Worm (Caenorhabditis elegans): ENCODE data around the gene hum-8.
A peak's percentile ranks its signal among the peaks of the same experiment; 100 is the strongest.

hum-8 gene

DNA sequence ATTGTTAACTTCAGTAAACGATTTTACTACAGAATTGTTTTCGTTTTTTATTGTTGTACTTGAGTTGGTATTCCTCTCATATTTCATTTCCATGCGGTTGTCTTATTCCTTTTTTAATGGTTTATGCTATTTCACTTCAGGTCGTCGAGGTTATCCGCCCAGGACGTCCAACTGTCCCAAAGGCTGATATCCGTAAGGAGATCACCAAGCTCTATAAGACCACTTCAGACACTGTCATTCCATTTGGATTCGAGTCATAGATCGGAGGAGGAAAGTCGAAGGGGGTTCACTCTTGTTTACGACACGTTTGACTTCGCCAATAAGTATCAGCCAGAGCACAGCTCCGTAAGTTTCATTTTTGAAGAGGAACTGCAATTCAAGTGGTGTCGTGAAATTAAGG is 53.8 kb downstream of the hum-8 start, which contains the start of gene T07A9.14:
T07A9.14 (plus strand) TSS at position 124 of the 400 bp plus-strand sequence.
- no peak for TF ChIP-seq M03D4.4 (tag; optimal IDR thresholded peaks at IDR 0.05)
- no peak for TF ChIP-seq ham-2 (GFP tag; optimal IDR thresholded peaks at IDR 0.05)
- no peak for TF ChIP-seq nhr-12 (tag; optimal IDR thresholded peaks at IDR 0.05)
- TF ChIP-seq lin-32 (GFP tag; optimal IDR thresholded peaks at IDR 0.05), result no peak
- no peak for TF ChIP-seq ceh-83 (GFP tag; optimal IDR thresholded peaks at IDR 0.05)
- TF ChIP-seq unc-39 (tag; optimal IDR thresholded peaks at IDR 0.05), result no peak
- TF ChIP-seq lsy-2 (tag; optimal IDR thresholded peaks at IDR 0.05), result no peak
- no peak for TF ChIP-seq bed-3 (GFP tag; optimal IDR thresholded peaks at IDR 0.05)
- TF ChIP-seq tbx-8 (GFP tag; optimal IDR thresholded peaks at IDR 0.05), result no peak
- no peak for TF ChIP-seq mab-5 (tag; optimal IDR thresholded peaks at IDR 0.05)

DNA sequence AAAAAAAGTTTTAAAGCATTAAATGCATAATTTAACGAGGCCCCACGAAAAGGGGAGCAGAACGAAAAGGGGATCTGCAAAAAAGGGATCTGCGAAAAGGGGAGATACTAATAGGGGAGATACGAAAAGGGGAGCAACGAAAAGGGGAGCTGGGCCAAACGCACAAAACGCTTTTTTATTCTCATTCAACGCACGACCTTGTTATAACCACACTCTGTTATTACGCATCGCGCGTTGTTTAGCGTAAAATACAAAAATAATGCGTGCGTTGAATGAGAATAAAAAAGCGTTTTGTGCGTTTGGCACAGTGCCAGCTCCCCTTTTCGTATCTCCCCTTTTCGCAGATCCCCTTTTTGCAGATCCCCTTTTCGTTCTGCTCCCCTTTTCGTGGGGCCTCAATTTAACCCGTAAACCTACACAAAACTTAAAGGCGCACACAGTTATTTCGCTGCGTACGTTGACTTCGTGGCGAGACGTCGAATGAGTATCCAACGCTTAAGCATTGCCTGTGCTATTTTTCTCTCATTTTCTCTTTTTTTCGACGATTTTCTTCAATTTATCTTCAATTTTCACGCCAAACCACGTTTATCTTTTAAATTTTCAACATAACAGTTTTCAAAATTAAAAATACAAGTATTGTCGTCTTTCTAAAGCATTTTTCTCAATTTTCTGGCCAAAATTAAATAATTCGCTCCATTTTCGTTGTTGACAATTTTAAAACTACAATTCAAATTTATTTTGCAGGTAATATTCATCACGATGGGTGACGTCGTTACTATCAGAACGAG is 55.0 kb downstream of the hum-8 start, which contains the start of gene rps-24:
rps-24 (plus strand) TSS at position 738 of the 788 bp plus-strand sequence.
- TF ChIP-seq ham-2 (GFP tag; optimal IDR thresholded peaks at IDR 0.05) (peak; percentile 56), lsy-2 (tag; optimal IDR thresholded peaks at IDR 0.05) (peak; percentile 88), drap-1 (GFP tag; optimal IDR thresholded peaks at IDR 0.05) (peak; percentile 74), bed-3 (GFP tag; optimal IDR thresholded peaks at IDR 0.05) (peak; percentile 23), ceh-83 (GFP tag; optimal IDR thresholded peaks at IDR 0.05) (peak; percentile 17), mep-1 (tag; optimal IDR thresholded peaks at IDR 0.05) (peak; percentile 94), ceh-43 (GFP tag; optimal IDR thresholded peaks at IDR 0.05) (peak; percentile 41), unc-120 (tag; optimal IDR thresholded peaks at IDR 0.05; ENCODE audit: poor library complexity, severe bottlenecking) (peak; percentile 87), mls-2 (tag; optimal IDR thresholded peaks at IDR 0.05) (peak; percentile 84), unc-62 (GFP tag; optimal IDR thresholded peaks at IDR 0.05) (peak; percentile 13), ztf-11 (tag; optimal IDR thresholded peaks at IDR 0.05) (peak; percentile 21), ceh-39 (tag; optimal IDR thresholded peaks at IDR 0.05) (peak; percentile 77), sem-2 (GFP tag; optimal IDR thresholded peaks at IDR 0.05) (peak; percentile 29), hlh-1 (tag; optimal IDR thresholded peaks at IDR 0.05) (peak; percentile 61), mab-5 (tag; optimal IDR thresholded peaks at IDR 0.05) (peak; percentile 8), pha-4 (tag; optimal IDR thresholded peaks at IDR 0.05) (peak; percentile 87), ces-1 (GFP tag; optimal IDR thresholded peaks at IDR 0.05) (peak; percentile 85), cnd-1 (tag; optimal IDR thresholded peaks at IDR 0.05) (peak; percentile 74), sptf-1 (tag; optimal IDR thresholded peaks at IDR 0.05) (peak; percentile 88), lin-32 (GFP tag; optimal IDR thresholded peaks at IDR 0.05) (peak; percentile 9), M03D4.4 (tag; optimal IDR thresholded peaks at IDR 0.05) (peak; percentile 61), lin-13 (tag; optimal IDR thresholded peaks at IDR 0.05) (peak; percentile 91), nhr-237 (tag; optimal IDR thresholded peaks at IDR 0.05) (peak; percentile 90), tbx-8 (GFP tag; optimal IDR thresholded peaks at IDR 0.05) (peak; percentile 30)

DNA sequence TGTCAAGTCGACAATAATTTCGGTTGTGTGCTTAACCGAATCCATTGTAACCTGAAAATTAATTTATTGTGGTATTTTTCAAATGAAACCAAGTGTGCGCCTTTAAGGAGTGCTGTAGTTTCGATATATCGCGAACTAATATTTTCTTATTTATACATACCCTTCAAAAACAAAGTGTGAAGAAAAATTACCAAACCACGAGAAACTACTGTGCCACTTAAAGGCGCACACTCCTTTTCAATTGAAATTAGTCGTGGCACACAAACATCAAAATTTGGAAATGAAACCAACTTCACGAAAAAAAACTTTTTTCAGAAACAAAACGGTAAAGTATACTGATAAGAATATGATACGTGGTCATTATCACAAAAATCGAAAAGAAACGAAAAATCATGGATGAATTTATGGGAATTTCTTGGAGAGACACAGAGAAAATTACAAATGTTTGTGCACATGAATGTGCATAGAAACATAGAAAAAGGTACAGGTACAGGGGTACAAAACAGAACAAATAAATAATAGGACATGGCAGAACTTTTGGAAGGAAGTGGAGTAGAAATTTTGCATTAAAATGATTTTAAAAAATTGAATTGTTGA is 57.1 kb downstream of the hum-8 start, which contains the start of gene spl-1:
spl-1 (minus strand) TSS at position 51 of the 597 bp plus-strand sequence.
- TF ChIP-seq flh-1 (GFP tag; optimal IDR thresholded peaks at IDR 0.05) (no peak), bed-3 (GFP tag; optimal IDR thresholded peaks at IDR 0.05) (no peak), nhr-2 (tag; optimal IDR thresholded peaks at IDR 0.05) (no peak), nhr-12 (tag; optimal IDR thresholded peaks at IDR 0.05) (no peak), hlh-1 (tag; optimal IDR thresholded peaks at IDR 0.05) (no peak), drap-1 (GFP tag; optimal IDR thresholded peaks at IDR 0.05) (no peak), unc-120 (tag; optimal IDR thresholded peaks at IDR 0.05; ENCODE audit: poor library complexity, severe bottlenecking) (no peak), ztf-11 (tag; optimal IDR thresholded peaks at IDR 0.05) (no peak), blmp-1 (tag; optimal IDR thresholded peaks at IDR 0.05) (no peak), lin-32 (GFP tag; optimal IDR thresholded peaks at IDR 0.05) (no peak), cnd-1 (tag; optimal IDR thresholded peaks at IDR 0.05) (no peak)

DNA sequence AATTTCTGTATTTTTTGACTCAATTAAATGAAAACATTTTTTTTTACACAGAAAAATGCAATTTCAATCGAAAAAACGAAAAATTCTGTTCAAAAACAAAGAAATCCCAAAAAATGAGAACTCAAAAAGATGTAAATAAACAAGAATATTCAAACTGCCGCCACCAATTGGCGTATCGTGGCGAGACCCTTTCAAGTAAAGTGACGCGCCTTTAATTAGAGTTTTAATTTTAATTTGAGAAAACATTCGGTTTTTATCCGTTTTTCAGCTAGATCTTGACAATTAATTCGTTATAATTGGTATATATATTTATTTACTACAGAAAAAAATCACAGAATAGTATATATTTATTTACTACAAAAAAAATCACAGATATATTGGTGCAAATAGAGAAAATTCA is 60.7 kb downstream of the hum-8 start:
- TF ChIP-seq ceh-43 (GFP tag; optimal IDR thresholded peaks at IDR 0.05) (peak; percentile 7), flh-1 (GFP tag; optimal IDR thresholded peaks at IDR 0.05) (no peak)
